Fruit fly (Drosophila melanogaster): ENCODE measurements around the gene CG14195.

dm6 chrX:19212954-19213353, 1.1 kb upstream of the CG14195 start, which contains the start of gene Mur18B:
- no peak for TF ChIP-seq Pif1A (GFP tag; optimal IDR thresholded peaks at IDR 0.05)
- no peak for TF ChIP-seq CG15710 (tag; optimal IDR thresholded peaks at IDR 0.05)
- no peak for TF ChIP-seq Snoo (tag; optimal IDR thresholded peaks at IDR 0.05)
- no peak for TF ChIP-seq CG34367 (tag; optimal IDR thresholded peaks at IDR 0.05)
- no peak for TF ChIP-seq fd96Ca (GFP tag; IDR thresholded peaks at IDR 0.05)
- no peak for TF ChIP-seq Ets98B (GFP tag; IDR thresholded peaks at IDR 0.05)
